Worm (Caenorhabditis elegans) whole organism, L2 larva: ENCODE results near the gene C23H5.15.

Source experiments
- ama-1 ChIP-seq: fragments of 150-350 bp; optimal IDR thresholded peaks from 2 replicates; lab custom pipeline; 2018; ENCODE audit warnings: inconsistent platforms
- dmd-4 ChIP-seq: sonication (generic microtip); optimal IDR thresholded peaks from 2 replicates; lab custom pipeline; 2017; ENCODE audit warnings: missing biosample characterization, missing genetic modification characterization
- egl-27 ChIP-seq: sonication (generic microtip); optimal IDR thresholded peaks from 3 replicates; lab custom pipeline; 2017; ENCODE audit warnings: missing biosample characterization, missing genetic modification reagents, missing genetic modification characterization
- elt-3 ChIP-seq: sonication (generic microtip); optimal IDR thresholded peaks from 2 replicates; lab custom pipeline; 2017; ENCODE audit warnings: missing biosample characterization, missing genetic modification characterization
- lin-13 ChIP-seq: fragments of 150-350 bp; optimal IDR thresholded peaks from 2 replicates; lab custom pipeline; 2014; ENCODE audit warnings: missing biosample characterization, missing genetic modification reagents, missing genetic modification characterization
- mab-5 ChIP-seq: fragments of 150-350 bp; optimal IDR thresholded peaks from 2 replicates; lab custom pipeline; 2014; ENCODE audit warnings: missing biosample characterization, missing genetic modification characterization
- mdl-1 ChIP-seq, 2 experiments: fragments of 150-350 bp in 1 of 2; sonication (generic microtip) in 1 of 2; optimal IDR thresholded peaks; 2 replicates each; lab custom pipeline; 2017; ENCODE audit warnings: missing biosample characterization in 2 of 2, missing genetic modification characterization in 2 of 2
- snpc-4 ChIP-seq: fragments of 150-350 bp; optimal IDR thresholded peaks from 2 replicates; lab custom pipeline; 2014; ENCODE audit warnings: missing biosample characterization, missing genetic modification characterization
- zag-1 ChIP-seq: fragments of 150-350 bp; optimal IDR thresholded peaks from 2 replicates; lab custom pipeline; 2014; ENCODE audit warnings: missing biosample characterization, missing genetic modification characterization

- no peak for TF ChIP-seq dmd-4
- no peak for TF ChIP-seq ama-1 (lab: Kevin White, UChicago)
- no peak for TF ChIP-seq elt-3 (tag; lab: Kevin White, UChicago)
- TF ChIP-seq zag-1 (tag; lab: Kevin White, UChicago), result no peak
- no peak for TF ChIP-seq mab-5 (tag; lab: Kevin White, UChicago)
- TF ChIP-seq lin-13 (GFP tag; lab: Kevin White, UChicago), result no peak
- no peak for TF ChIP-seq snpc-4
- TF ChIP-seq egl-27 (tag; lab: Kevin White, UChicago), result no peak
- TF ChIP-seq mdl-1 (tag; optimal IDR thresholded peaks at IDR 0.05; lab: Kevin White, UChicago), result no peak
Measured at ce11 chrIV:2106708-2107107, 4.0 kb upstream of the C23H5.15 start.
